Fruit fly (Drosophila melanogaster): Measurements from ENCODE around the gene Ppr-Y.

The Ppr-Y gene

dm6 chrY:1636274-1636673, at the start of gene Ppr-Y:
Gene Ppr-Y, plus strand, starts transcription at chrY:1636574.
- no peak for TF ChIP-seq noc (tag; optimal IDR thresholded peaks at IDR 0.05)
